Worm (Caenorhabditis elegans) whole organism, early embryonic: Measurements from ENCODE around the gene tag-281.
A peak's percentile ranks its signal among the peaks of the same experiment; 100 is the strongest.

Source experiments
- aly-1 ChIP-seq: sonication (generic microtip); optimal IDR thresholded peaks from 2 replicates; lab custom pipeline; 2016; ENCODE audit warnings: missing genetic modification characterization, missing compliant biosample characterization
- ama-1 ChIP-seq: fragments of 150-350 bp; optimal IDR thresholded peaks from 2 replicates; lab custom pipeline; 2014
- ceh-13 ChIP-seq: fragments of 200-800 bp; sonication (Bioruptor generic); optimal IDR thresholded peaks from 2 replicates; lab custom pipeline; 2018; ENCODE audit warnings: mild to moderate bottlenecking, missing genetic modification characterization, missing compliant biosample characterization
- ceh-36 ChIP-seq: sonication (generic microtip); optimal IDR thresholded peaks from 2 replicates; lab custom pipeline; 2016; ENCODE audit warnings: missing genetic modification characterization, inconsistent platforms, missing compliant biosample characterization
- ets-7 ChIP-seq: sonication (generic microtip); optimal IDR thresholded peaks from 2 replicates; lab custom pipeline; 2016; ENCODE audit warnings: missing genotype, missing genetic modification characterization, missing compliant biosample characterization
- flt-1 ChIP-seq: fragments of 200-800 bp; sonication (Bioruptor generic); IDR thresholded peaks from 2 replicates; pipeline ENCODE4 v1.3.6; 2022; ENCODE audit warnings: missing genetic modification characterization, missing compliant biosample characterization
- hmbx-1 ChIP-seq: sonication (generic microtip); optimal IDR thresholded peaks from 2 replicates; lab custom pipeline; 2016; ENCODE audit warnings: mild to moderate bottlenecking, missing genetic modification characterization, missing compliant biosample characterization
- pes-1 ChIP-seq: fragments of 200-800 bp; sonication (Bioruptor generic); IDR thresholded peaks from 2 replicates; pipeline ENCODE4 v1.3.6; 2022; ENCODE audit warnings: missing genetic modification reagents, missing genetic modification characterization, missing compliant biosample characterization
- tbx-37 ChIP-seq: fragments of 200-800 bp; sonication (Bioruptor generic); conservative IDR thresholded peaks from 2 replicates; pipeline ENCODE4 v1.3.6; 2022; ENCODE audit warnings: missing genetic modification reagents, missing genetic modification characterization, missing compliant biosample characterization
- tra-4 ChIP-seq: sonication (generic microtip); optimal IDR thresholded peaks from 2 replicates; lab custom pipeline; 2017; ENCODE audit warnings: missing genetic modification characterization, missing compliant biosample characterization

DNA sequence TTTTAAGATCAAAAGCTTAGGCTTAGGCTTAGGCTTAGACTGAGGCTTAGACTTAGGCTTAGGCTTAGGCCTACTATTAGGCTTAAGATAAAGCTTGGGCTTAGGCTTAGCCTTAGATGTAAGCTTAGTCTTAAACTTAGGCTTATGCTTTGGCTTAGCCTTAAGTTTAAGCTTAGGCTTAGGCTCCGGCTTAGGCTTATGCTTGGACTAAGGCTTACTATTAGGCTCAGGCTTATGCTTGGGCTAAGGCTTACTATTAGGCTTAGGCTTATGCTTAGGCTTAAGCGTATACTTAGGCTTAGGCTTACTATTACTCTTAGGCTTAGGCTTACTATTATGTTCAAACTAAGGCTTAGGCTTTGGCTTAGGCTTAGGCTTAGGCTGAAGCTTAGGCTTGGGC, 22.8 kb upstream of the tag-281 start:
- TF ChIP-seq ets-7 (tag; lab: Kevin White, UChicago) (no peak), tbx-37 (GFP tag; lab: Robert Waterston, UW) (no peak), ama-1 (no peak), ceh-13 (GFP tag; lab: Kevin White, UChicago) (no peak), aly-1 (no peak), tra-4 (no peak), pes-1 (GFP tag; lab: Robert Waterston, UW) (no peak), flt-1 (GFP tag; lab: Robert Waterston, UW) (no peak), hmbx-1 (no peak), ceh-36 (tag; lab: Kevin White, UChicago) (peak; percentile 82)
